Fruit fly (Drosophila melanogaster) whole organism, embryonic: Measurements from ENCODE around the gene Sys1.
A peak's percentile ranks its signal among the peaks of the same experiment; 100 is the strongest.

Experiments used
- ATbp ChIP-seq: fragments of 200-800 bp; sonication (Bioruptor generic); optimal IDR thresholded peaks from 2 replicates; lab custom pipeline; 2017; ENCODE audit warnings: missing biosample characterization, mild to moderate bottlenecking, missing genetic modification characterization, missing genetic modification reagents
- Asciz ChIP-seq: fragments of 200-800 bp; sonication (Bioruptor generic); optimal IDR thresholded peaks from 2 replicates; lab custom pipeline; 2017; ENCODE audit warnings: missing biosample characterization, mild to moderate bottlenecking, missing genetic modification characterization, missing genetic modification reagents
- Bgb ChIP-seq: fragments of 200-800 bp; sonication (Bioruptor generic); IDR thresholded peaks from 2 replicates; pipeline ENCODE4 v1.3.6; 2022; ENCODE audit warnings: missing biosample characterization, missing genetic modification characterization; ENCODE audit not compliant: partially characterized antibody
- CG10543 ChIP-seq: fragments of 200-800 bp; sonication (Bioruptor generic); optimal IDR thresholded peaks from 3 replicates; lab custom pipeline; 2017; ENCODE audit warnings: missing biosample characterization, mild to moderate bottlenecking, missing genetic modification characterization, moderate library complexity
- CG11504 ChIP-seq: fragments of 200-800 bp; sonication (Bioruptor generic); optimal IDR thresholded peaks from 3 replicates; lab custom pipeline; 2019; ENCODE audit warnings: missing biosample characterization, mild to moderate bottlenecking, missing genetic modification characterization, moderate library complexity
- CG13775 ChIP-seq: fragments of 200-800 bp; sonication (Bioruptor generic); optimal IDR thresholded peaks from 3 replicates; lab custom pipeline; 2017; ENCODE audit warnings: missing biosample characterization, mild to moderate bottlenecking, missing genetic modification characterization
- CG14050 ChIP-seq: fragments of 200-800 bp; sonication (Bioruptor generic); IDR thresholded peaks from 3 replicates; pipeline ENCODE4 v1.3.6; 2022; ENCODE audit warnings: missing biosample characterization, missing genetic modification characterization
- CG14710 ChIP-seq: fragments of 200-800 bp; sonication (Bioruptor generic); optimal IDR thresholded peaks from 3 replicates; lab custom pipeline; 2019; ENCODE audit warnings: missing biosample characterization, mild to moderate bottlenecking, missing genetic modification characterization, moderate library complexity
- CG16863 ChIP-seq: fragments of 200-800 bp; sonication (Bioruptor generic); optimal IDR thresholded peaks from 3 replicates; lab custom pipeline; 2016; ENCODE audit warnings: missing biosample characterization, missing genetic modification characterization
- CG17361 ChIP-seq: fragments of 200-800 bp; sonication (Bioruptor generic); IDR thresholded peaks from 3 replicates; pipeline ENCODE4 v1.3.6; 2022; ENCODE audit warnings: missing biosample characterization, missing genetic modification characterization
- CG17568 ChIP-seq: fragments of 200-800 bp; sonication (Bioruptor generic); optimal IDR thresholded peaks from 2 replicates; lab custom pipeline; 2018; ENCODE audit warnings: missing biosample characterization, mild to moderate bottlenecking, missing genetic modification characterization, moderate library complexity
- CG18476 ChIP-seq: fragments of 200-800 bp; sonication (Bioruptor generic); optimal IDR thresholded peaks from 2 replicates; lab custom pipeline; 2016; ENCODE audit warnings: missing biosample characterization, mild to moderate bottlenecking, missing genetic modification characterization
- CG33213 ChIP-seq: fragments of 200-800 bp; sonication (Bioruptor generic); optimal IDR thresholded peaks from 3 replicates; lab custom pipeline; 2016; ENCODE audit warnings: missing biosample characterization, missing genetic modification characterization
- CG33557 ChIP-seq: fragments of 200-800 bp; sonication (Bioruptor generic); optimal IDR thresholded peaks from 2 replicates; lab custom pipeline; 2019; ENCODE audit warnings: missing biosample characterization, mild to moderate bottlenecking, missing genetic modification characterization, moderate library complexity
- CG5245 ChIP-seq: fragments of 200-800 bp; sonication (Bioruptor generic); optimal IDR thresholded peaks from 3 replicates; lab custom pipeline; 2016; ENCODE audit warnings: missing biosample characterization, missing genetic modification characterization
- CG6254 ChIP-seq: fragments of 200-800 bp; sonication (Bioruptor generic); optimal IDR thresholded peaks from 3 replicates; lab custom pipeline; 2017; ENCODE audit warnings: mild to moderate bottlenecking, missing biosample characterization, missing genetic modification reagents, missing genetic modification characterization
- CG6791 ChIP-seq: fragments of 200-800 bp; sonication (Bioruptor generic); IDR thresholded peaks from 3 replicates; pipeline ENCODE4 v1.3.6; 2022; ENCODE audit warnings: missing biosample characterization, missing genetic modification characterization; ENCODE audit not compliant: partially characterized antibody
- CG7271 ChIP-seq: fragments of 200-800 bp; sonication (Bioruptor generic); optimal IDR thresholded peaks from 2 replicates; lab custom pipeline; 2018; ENCODE audit warnings: missing biosample characterization, mild to moderate bottlenecking, missing genetic modification characterization, moderate library complexity
- CG7786 ChIP-seq: fragments of 200-800 bp; sonication (Bioruptor generic); optimal IDR thresholded peaks from 2 replicates; lab custom pipeline; 2016; ENCODE audit warnings: missing biosample characterization, missing genetic modification characterization
- CG7839 ChIP-seq: fragments of 200-800 bp; sonication (Bioruptor generic); optimal IDR thresholded peaks from 3 replicates; lab custom pipeline; 2018; ENCODE audit warnings: missing biosample characterization, mild to moderate bottlenecking, missing genetic modification characterization, moderate library complexity
- CG7928 ChIP-seq: fragments of 200-800 bp; sonication (Bioruptor generic); optimal IDR thresholded peaks from 2 replicates; lab custom pipeline; 2017; ENCODE audit warnings: missing biosample characterization, mild to moderate bottlenecking, missing genetic modification characterization
- D19A ChIP-seq: fragments of 200-800 bp; optimal IDR thresholded peaks from 3 replicates; lab custom pipeline; 2019; ENCODE audit warnings: missing biosample characterization, mild to moderate bottlenecking, missing genetic modification characterization, moderate library complexity
- HLH4C ChIP-seq: fragments of 200-800 bp; sonication (Bioruptor generic); IDR thresholded peaks from 3 replicates; pipeline ENCODE4 v1.3.6; 2022; ENCODE audit warnings: missing biosample characterization, missing genetic modification characterization; ENCODE audit not compliant: partially characterized antibody
- Hr51 ChIP-seq, 2 experiments: fragments of 200-800 bp; sonication (Bioruptor generic); optimal IDR thresholded peaks; 2 replicates in 1 of 2; 3 replicates in 1 of 2; lab custom pipeline; 2016 to 2018; ENCODE audit warnings: missing biosample characterization in 2 of 2, missing genetic modification characterization in 2 of 2, mild to moderate bottlenecking in 1 of 2, moderate library complexity in 1 of 2
- MBD-R2 ChIP-seq: fragments of 200-800 bp; sonication (Bioruptor generic); IDR thresholded peaks from 2 replicates; pipeline ENCODE4 v1.3.6; 2022; ENCODE audit warnings: missing biosample characterization, missing genetic modification characterization
- Neu2 ChIP-seq: fragments of 200-800 bp; sonication (Bioruptor generic); optimal IDR thresholded peaks from 3 replicates; lab custom pipeline; 2016; ENCODE audit warnings: missing biosample characterization, missing genetic modification characterization, borderline replicate concordance
- Oaz ChIP-seq: fragments of 200-800 bp; sonication (Bioruptor generic); IDR thresholded peaks from 2 replicates; pipeline ENCODE4 v1.3.6; 2022; ENCODE audit warnings: missing biosample characterization, missing genetic modification characterization
- Ptx1 ChIP-seq: fragments of 200-800 bp; sonication (Bioruptor generic); IDR thresholded peaks from 2 replicates; pipeline ENCODE4 v1.3.6; 2022; ENCODE audit warnings: missing biosample characterization, missing genetic modification characterization
- Rfx ChIP-seq: fragments of 200-800 bp; sonication (Bioruptor generic); IDR thresholded peaks from 2 replicates; pipeline ENCODE4 v1.3.6; 2022; ENCODE audit warnings: missing biosample characterization, missing genetic modification characterization
- Sry-β ChIP-seq: fragments of 200-800 bp; sonication (Bioruptor generic); optimal IDR thresholded peaks from 2 replicates; lab custom pipeline; 2018; ENCODE audit warnings: missing biosample characterization, mild to moderate bottlenecking, missing genetic modification characterization, moderate library complexity
- ab ChIP-seq: fragments of 200-800 bp; sonication (Bioruptor generic); optimal IDR thresholded peaks from 2 replicates; lab custom pipeline; 2016; ENCODE audit warnings: missing biosample characterization, missing genetic modification characterization
- bigmax ChIP-seq: fragments of 200-800 bp; sonication (Bioruptor generic); optimal IDR thresholded peaks from 2 replicates; lab custom pipeline; 2018; ENCODE audit warnings: missing biosample characterization, mild to moderate bottlenecking, missing genetic modification characterization
- caup ChIP-seq: fragments of 200-800 bp; sonication (Bioruptor generic); optimal IDR thresholded peaks from 3 replicates; lab custom pipeline; 2017; ENCODE audit warnings: missing biosample characterization, mild to moderate bottlenecking, missing genetic modification characterization, moderate library complexity; ENCODE audit not compliant: severe bottlenecking
- chn ChIP-seq: fragments of 200-800 bp; sonication (Bioruptor generic); optimal IDR thresholded peaks from 2 replicates; lab custom pipeline; 2016; ENCODE audit warnings: missing biosample characterization, missing genetic modification characterization
- corto ChIP-seq: fragments of 200-800 bp; sonication (Bioruptor generic); optimal IDR thresholded peaks from 2 replicates; lab custom pipeline; 2016; ENCODE audit warnings: missing biosample characterization, mild to moderate bottlenecking, missing genetic modification characterization, moderate library complexity
- dan ChIP-seq: fragments of 200-800 bp; sonication (Bioruptor generic); IDR thresholded peaks from 2 replicates; pipeline ENCODE4 v1.3.6; 2022; ENCODE audit warnings: missing biosample characterization, missing genetic modification characterization
- danr ChIP-seq: fragments of 200-800 bp; sonication (Bioruptor generic); IDR thresholded peaks from 2 replicates; pipeline ENCODE4 v1.3.6; 2022; ENCODE audit warnings: missing biosample characterization, missing genetic modification characterization
- dm ChIP-seq: fragments of 200-800 bp; sonication (Bioruptor generic); optimal IDR thresholded peaks from 3 replicates; lab custom pipeline; 2016; ENCODE audit warnings: missing biosample characterization, missing genetic modification characterization
- emc ChIP-seq: fragments of 200-800 bp; sonication (Bioruptor generic); optimal IDR thresholded peaks from 2 replicates; lab custom pipeline; 2016; ENCODE audit warnings: missing biosample characterization, missing genetic modification characterization
- eve ChIP-seq, 2 experiments: fragments of >200 bp; optimal IDR thresholded peaks; 2 replicates each; lab custom pipeline; 2017; ENCODE audit warnings: missing biosample characterization in 2 of 2, missing genetic modification characterization in 2 of 2
- fd102C ChIP-seq: fragments of 200-800 bp; sonication (Bioruptor generic); optimal IDR thresholded peaks from 2 replicates; lab custom pipeline; 2018; ENCODE audit warnings: missing biosample characterization, mild to moderate bottlenecking, missing genetic modification characterization, moderate library complexity
- hkb ChIP-seq, 2 experiments: fragments of 200-800 bp in 1 of 2; fragments of >200 bp in 1 of 2; sonication (Bioruptor generic) in 1 of 2; IDR thresholded peaks in 1 of 2; optimal IDR thresholded peaks in 1 of 2; 2 replicates each; pipeline versions ENCODE4 v1.3.6 to Lab custom; 2017 to 2022; ENCODE audit warnings: missing biosample characterization in 1 of 2, missing genetic modification characterization in 1 of 2
- nerfin-2 ChIP-seq: fragments of 200-800 bp; sonication (Bioruptor generic); IDR thresholded peaks from 2 replicates; pipeline ENCODE4 v1.3.6; 2022; ENCODE audit warnings: missing biosample characterization, missing genetic modification characterization; ENCODE audit not compliant: partially characterized antibody
- run ChIP-seq: fragments of 200-800 bp; sonication (Bioruptor generic); optimal IDR thresholded peaks from 3 replicates; lab custom pipeline; 2018; ENCODE audit warnings: missing biosample characterization, mild to moderate bottlenecking, missing genetic modification characterization
- ssp ChIP-seq: fragments of 200-800 bp; sonication (Bioruptor generic); IDR thresholded peaks from 2 replicates; pipeline ENCODE4 v1.3.6; 2022; ENCODE audit warnings: missing biosample characterization, missing genetic modification characterization
- unc-4 ChIP-seq: fragments of 200-800 bp; sonication (Bioruptor generic); IDR thresholded peaks from 2 replicates; pipeline ENCODE4 v1.3.6; 2022; ENCODE audit warnings: missing biosample characterization, missing genetic modification characterization; ENCODE audit not compliant: partially characterized antibody
- unpg ChIP-seq: fragments of 200-800 bp; sonication (Bioruptor generic); optimal IDR thresholded peaks from 3 replicates; lab custom pipeline; 2018; ENCODE audit warnings: missing biosample characterization, mild to moderate bottlenecking, missing genetic modification characterization, moderate library complexity

The Sys1 gene

DNA sequence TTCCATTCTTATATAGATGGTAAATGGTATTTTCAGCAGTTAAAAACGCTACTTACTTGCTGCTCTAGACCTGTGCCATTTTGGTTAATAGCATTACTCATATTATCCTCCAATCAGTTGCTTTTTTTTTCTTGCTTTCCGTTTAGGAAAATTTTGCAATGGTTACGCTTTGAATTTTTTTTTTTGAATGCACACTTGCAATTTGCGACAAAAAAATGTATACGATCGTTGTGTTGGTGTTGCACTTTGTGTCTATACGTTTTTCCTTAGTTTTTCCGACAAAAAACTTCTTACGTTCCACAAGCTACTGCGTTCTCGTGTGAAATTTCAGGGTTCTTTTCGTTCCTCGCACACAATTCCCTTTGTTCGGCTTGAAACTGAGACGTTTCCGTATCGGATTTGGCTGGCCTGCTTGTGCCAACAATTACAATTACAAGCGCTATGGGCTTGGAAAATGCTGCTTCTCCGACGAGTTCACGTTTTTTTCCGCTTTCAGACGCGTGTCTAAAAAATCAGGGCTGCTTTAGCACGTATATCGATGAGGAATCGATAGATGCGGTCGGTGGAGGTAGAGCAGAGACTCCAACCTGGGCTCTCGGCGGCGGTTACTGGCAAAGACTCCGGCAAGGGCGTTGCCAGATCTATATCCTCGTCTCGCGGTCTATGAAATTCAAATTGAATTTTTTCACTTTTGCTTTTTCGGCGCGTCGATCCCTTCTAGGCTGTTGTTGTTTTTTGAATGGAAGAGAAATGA is 7.5 kb downstream of the Sys1 start (continued):
- TF ChIP-seq unc-4 (peak; percentile 89), CG10543 (peak; percentile 68), Hr51 (GFP tag; optimal IDR thresholded peaks at IDR 0.05; lab: Kevin White, UChicago) (peak in 1 of 2 experiments; percentile 8), hkb (optimal IDR thresholded peaks at IDR 0.05; lab: Kevin White, UChicago) (peak; percentile 27), hkb (GFP tag; IDR thresholded peaks at IDR 0.05; lab: Robert Waterston, UW) (peak; percentile 38; the same call in 1 of the 2 replicates), Neu2 (GFP tag; lab: Kevin White, UChicago) (no peak), CG7839 (tag; lab: Kevin White, UChicago) (peak; percentile 32), CG14710 (tag; lab: Kevin White, UChicago) (peak; percentile 80), CG33213 (GFP tag; lab: Kevin White, UChicago) (peak; percentile 75), CG7786 (GFP tag; lab: Kevin White, UChicago) (no peak), Sry-β (GFP tag; lab: Kevin White, UChicago) (no peak), ab (GFP tag; lab: Kevin White, UChicago) (no peak), nerfin-2 (GFP tag; lab: Robert Waterston, UW) (peak; percentile 60), CG14050 (GFP tag; lab: Robert Waterston, UW) (no peak), emc (peak; percentile 37), run (peak; percentile 41), ATbp (GFP tag; lab: Kevin White, UChicago) (no peak), chn (no peak), CG5245 (GFP tag; lab: Kevin White, UChicago) (peak; percentile 43), CG7928 (GFP tag; lab: Kevin White, UChicago) (peak; percentile 87), CG17361 (GFP tag; lab: Robert Waterston, UW) (peak; percentile 39; the same call in 1 of the 3 replicates), CG6254 (GFP tag; lab: Kevin White, UChicago) (no peak), CG7271 (tag; lab: Kevin White, UChicago) (peak; percentile 66), CG33557 (GFP tag; lab: Kevin White, UChicago) (peak; percentile 51), Rfx (peak; percentile 83), dan (GFP tag; lab: Robert Waterston, UW) (no peak), MBD-R2 (GFP tag; lab: Robert Waterston, UW) (peak; percentile 78), dm (peak; percentile 99), unpg (GFP tag; lab: Kevin White, UChicago) (peak; percentile 40), ssp (GFP tag; lab: Robert Waterston, UW) (peak; percentile 55), Bgb (GFP tag; lab: Robert Waterston, UW) (peak; percentile 97), Oaz (no peak), CG11504 (tag; lab: Kevin White, UChicago) (peak; percentile 66), eve (GFP tag; optimal IDR thresholded peaks at IDR 0.05; lab: Kevin White, UChicago) (no peak), fd102C (GFP tag; lab: Kevin White, UChicago) (no peak), CG17568 (GFP tag; lab: Kevin White, UChicago) (no peak), CG18476 (no peak), Ptx1 (GFP tag; lab: Robert Waterston, UW) (no peak), D19A (tag; lab: Kevin White, UChicago) (no peak), HLH4C (peak; percentile 88), CG6791 (GFP tag; lab: Robert Waterston, UW) (peak; percentile 92), danr (GFP tag; lab: Robert Waterston, UW) (no peak), corto (no peak), CG16863 (no peak), caup (peak; percentile 75), bigmax (peak; percentile 47), CG13775 (GFP tag; lab: Kevin White, UChicago) (peak; percentile 7), Asciz (GFP tag; lab: Kevin White, UChicago) (no peak)
